Worm (Caenorhabditis elegans) whole organism, early embryonic: Measurements from ENCODE around the gene F19B10.3.

Source experiments
- B0310.2 ChIP-seq: sonication (generic microtip); optimal IDR thresholded peaks from 2 replicates; lab custom pipeline; 2016; ENCODE audit warnings: mild to moderate bottlenecking, missing genetic modification characterization, missing compliant biosample characterization
- aly-1 ChIP-seq: sonication (generic microtip); optimal IDR thresholded peaks from 2 replicates; lab custom pipeline; 2016; ENCODE audit warnings: missing genetic modification characterization, missing compliant biosample characterization
- ama-1 ChIP-seq: fragments of 150-350 bp; optimal IDR thresholded peaks from 2 replicates; lab custom pipeline; 2014
- ceh-13 ChIP-seq: fragments of 200-800 bp; sonication (Bioruptor generic); optimal IDR thresholded peaks from 2 replicates; lab custom pipeline; 2018; ENCODE audit warnings: mild to moderate bottlenecking, missing genetic modification characterization, missing compliant biosample characterization
- flt-1 ChIP-seq: fragments of 200-800 bp; sonication (Bioruptor generic); IDR thresholded peaks from 2 replicates; pipeline ENCODE4 v1.3.6; 2022; ENCODE audit warnings: missing genetic modification characterization, missing compliant biosample characterization
- hnd-1 ChIP-seq: sonication (generic microtip); optimal IDR thresholded peaks from 2 replicates; lab custom pipeline; 2016; ENCODE audit warnings: missing genetic modification characterization, missing compliant biosample characterization
- tbx-37 ChIP-seq: fragments of 200-800 bp; sonication (Bioruptor generic); conservative IDR thresholded peaks from 2 replicates; pipeline ENCODE4 v1.3.6; 2022; ENCODE audit warnings: missing genetic modification reagents, missing genetic modification characterization, missing compliant biosample characterization

- TF ChIP-seq hnd-1 (no peak), tbx-37 (no peak), ama-1 (lab: Kevin White, UChicago) (no peak), flt-1 (no peak), aly-1 (tag; lab: Kevin White, UChicago) (no peak), B0310.2 (no peak), ceh-13 (no peak)
These were observed 4.8 kb upstream of the F19B10.3 start, which contains the start of gene F19B10.4 for ce11 chrII:3659776-3660175.
